Fruit fly (Drosophila melanogaster) whole organism, prepupa: ENCODE results near the gene CG18649.

ENCODE experiments used
- Blimp-1 ChIP-seq: fragments of 200-800 bp; sonication (Bioruptor generic); optimal IDR thresholded peaks from 3 replicates; lab custom pipeline; 2017; ENCODE audit warnings: missing biosample characterization, missing genetic modification characterization, mild to moderate bottlenecking, moderate library complexity, missing genetic modification reagents
- CG10631 ChIP-seq: fragments of 200-800 bp; sonication (Bioruptor generic); optimal IDR thresholded peaks from 2 replicates; lab custom pipeline; 2016; ENCODE audit warnings: missing biosample characterization, missing genetic modification characterization
- CG10669 ChIP-seq: fragments of 200-800 bp; sonication (Bioruptor generic); optimal IDR thresholded peaks from 3 replicates; lab custom pipeline; 2018; ENCODE audit warnings: missing biosample characterization, mild to moderate bottlenecking, missing genetic modification characterization, moderate library complexity
- CG11294 ChIP-seq: fragments of 200-800 bp; sonication (Bioruptor generic); IDR thresholded peaks from 2 replicates; pipeline ENCODE4 v1.3.6; 2022; ENCODE audit warnings: missing biosample characterization, missing genetic modification characterization
- CG11762 ChIP-seq: fragments of 200-800 bp; sonication (Bioruptor generic); optimal IDR thresholded peaks from 3 replicates; lab custom pipeline; 2016; ENCODE audit warnings: missing biosample characterization, missing genetic modification characterization; ENCODE audit not compliant: insufficient read depth
- CG11902 ChIP-seq: fragments of 200-800 bp; sonication (Bioruptor generic); optimal IDR thresholded peaks from 3 replicates; lab custom pipeline; 2016; ENCODE audit warnings: missing biosample characterization, missing genetic modification characterization
- CG15336 ChIP-seq: fragments of 200-800 bp; sonication (Bioruptor generic); IDR thresholded peaks from 2 replicates; pipeline ENCODE4 v1.3.6; 2022; ENCODE audit warnings: missing biosample characterization, missing genetic modification characterization
- CG1621 ChIP-seq: fragments of 200-800 bp; sonication (Bioruptor generic); optimal IDR thresholded peaks from 3 replicates; lab custom pipeline; 2018; ENCODE audit warnings: missing biosample characterization, mild to moderate bottlenecking, missing genetic modification characterization
- CG16779 ChIP-seq: fragments of 200-800 bp; sonication (Bioruptor generic); optimal IDR thresholded peaks from 3 replicates; lab custom pipeline; 2017; ENCODE audit warnings: missing biosample characterization, mild to moderate bottlenecking, missing genetic modification characterization
- CG3032 ChIP-seq: fragments of 200-800 bp; optimal IDR thresholded peaks from 2 replicates; lab custom pipeline; 2019; ENCODE audit warnings: missing biosample characterization, mild to moderate bottlenecking, missing genetic modification characterization, moderate library complexity
- CG31627 ChIP-seq: fragments of 200-800 bp; sonication (Bioruptor generic); optimal IDR thresholded peaks from 3 replicates; lab custom pipeline; 2016; ENCODE audit warnings: missing biosample characterization, missing genetic modification characterization
- CG34406 ChIP-seq: fragments of 200-800 bp; sonication (Bioruptor generic); optimal IDR thresholded peaks from 3 replicates; lab custom pipeline; 2016; ENCODE audit warnings: missing biosample characterization, missing genetic modification characterization
- CG3919 ChIP-seq: fragments of 200-800 bp; sonication (Bioruptor generic); optimal IDR thresholded peaks from 3 replicates; lab custom pipeline; 2016; ENCODE audit warnings: missing biosample characterization, missing genetic modification characterization
- CG4318 ChIP-seq: fragments of 200-800 bp; sonication (Bioruptor generic); optimal IDR thresholded peaks from 3 replicates; lab custom pipeline; 2017; ENCODE audit warnings: missing biosample characterization, mild to moderate bottlenecking, missing genetic modification characterization
- CG6163 ChIP-seq: fragments of 200-800 bp; sonication (Bioruptor generic); IDR thresholded peaks from 3 replicates; pipeline ENCODE4 v1.3.6; 2022; ENCODE audit warnings: missing biosample characterization, missing genetic modification characterization
- CG6276 ChIP-seq: fragments of 200-800 bp; sonication (Bioruptor generic); optimal IDR thresholded peaks from 2 replicates; lab custom pipeline; 2017; ENCODE audit warnings: missing biosample characterization, mild to moderate bottlenecking, missing genetic modification characterization
- CG6808 ChIP-seq: fragments of 200-800 bp; sonication (Bioruptor generic); optimal IDR thresholded peaks from 3 replicates; lab custom pipeline; 2017; ENCODE audit warnings: missing biosample characterization, missing genetic modification characterization, mild to moderate bottlenecking, moderate library complexity, missing genetic modification reagents
- CG6854 ChIP-seq: fragments of 200-800 bp; sonication (Bioruptor generic); optimal IDR thresholded peaks from 2 replicates; lab custom pipeline; 2017; ENCODE audit warnings: missing biosample characterization, mild to moderate bottlenecking, missing genetic modification characterization
- CG8319 ChIP-seq: fragments of 200-800 bp; sonication (Bioruptor generic); optimal IDR thresholded peaks from 3 replicates; lab custom pipeline; 2016; ENCODE audit warnings: missing biosample characterization, missing genetic modification characterization
- CG9139 ChIP-seq: fragments of 200-800 bp; sonication (Bioruptor generic); optimal IDR thresholded peaks from 3 replicates; lab custom pipeline; 2017; ENCODE audit warnings: missing biosample characterization, mild to moderate bottlenecking, missing genetic modification characterization
- Eip75B ChIP-seq: fragments of 200-800 bp; sonication (Bioruptor generic); optimal IDR thresholded peaks from 3 replicates; lab custom pipeline; 2016; ENCODE audit warnings: missing biosample characterization, missing genetic modification characterization
- Eip78C ChIP-seq: fragments of 200-800 bp; sonication (Bioruptor generic); peaks from one replicate; lab custom pipeline; 2016; ENCODE audit warnings: missing biosample characterization, missing genetic modification characterization
- Eip93F ChIP-seq: fragments of 200-800 bp; sonication (Bioruptor generic); optimal IDR thresholded peaks from 2 replicates; lab custom pipeline; 2016; ENCODE audit warnings: missing biosample characterization, mild to moderate bottlenecking, missing genetic modification characterization
- Ets21C ChIP-seq: fragments of 200-800 bp; sonication (Bioruptor generic); optimal IDR thresholded peaks from 3 replicates; lab custom pipeline; 2016; ENCODE audit warnings: missing biosample characterization, missing genetic modification characterization
- Ets96B ChIP-seq: fragments of 200-800 bp; optimal IDR thresholded peaks from 2 replicates; lab custom pipeline; 2019; ENCODE audit warnings: missing biosample characterization, mild to moderate bottlenecking, missing genetic modification characterization, moderate library complexity
- Hr38 ChIP-seq: sonication (Bioruptor generic); optimal IDR thresholded peaks from 2 replicates; lab custom pipeline; 2016; ENCODE audit warnings: missing biosample characterization, missing genetic modification characterization
- Hr39 ChIP-seq: fragments of 200-800 bp; sonication (Bioruptor generic); optimal IDR thresholded peaks from 2 replicates; lab custom pipeline; 2016; ENCODE audit warnings: missing biosample characterization, missing genetic modification characterization
- Hr4 ChIP-seq: fragments of 200-800 bp; sonication (Bioruptor generic); optimal IDR thresholded peaks from 3 replicates; lab custom pipeline; 2016; ENCODE audit warnings: missing biosample characterization, missing genetic modification characterization
- Lpt ChIP-seq: fragments of 200-800 bp; sonication (Bioruptor generic); optimal IDR thresholded peaks from 3 replicates; lab custom pipeline; 2016; ENCODE audit warnings: missing biosample characterization, missing genetic modification characterization
- OdsH ChIP-seq: fragments of 200-800 bp; sonication (Bioruptor generic); optimal IDR thresholded peaks from 3 replicates; lab custom pipeline; 2016; ENCODE audit warnings: missing biosample characterization, missing genetic modification characterization
- Smox ChIP-seq: fragments of 200-800 bp; sonication (Bioruptor generic); optimal IDR thresholded peaks from 3 replicates; lab custom pipeline; 2016; ENCODE audit warnings: missing biosample characterization, missing genetic modification characterization
- Sox102F ChIP-seq: fragments of 200-800 bp; sonication (Bioruptor generic); optimal IDR thresholded peaks from 2 replicates; lab custom pipeline; 2016; ENCODE audit warnings: missing biosample characterization, mild to moderate bottlenecking, missing genetic modification characterization
- Sox14 ChIP-seq: fragments of 200-800 bp; sonication (Bioruptor generic); optimal IDR thresholded peaks from 3 replicates; lab custom pipeline; 2016; ENCODE audit warnings: missing biosample characterization, missing genetic modification characterization
- Sox15 ChIP-seq: fragments of 200-800 bp; sonication (Bioruptor generic); optimal IDR thresholded peaks from 3 replicates; lab custom pipeline; 2016; ENCODE audit warnings: missing biosample characterization, missing genetic modification characterization
- achi ChIP-seq: fragments of 200-800 bp; sonication (Bioruptor generic); optimal IDR thresholded peaks from 3 replicates; lab custom pipeline; 2016; ENCODE audit warnings: missing biosample characterization, missing genetic modification characterization
- acj6 ChIP-seq: fragments of 200-800 bp; sonication (Bioruptor generic); optimal IDR thresholded peaks from 3 replicates; lab custom pipeline; 2016; ENCODE audit warnings: missing biosample characterization, missing genetic modification characterization
- dac ChIP-seq: fragments of 200-800 bp; sonication (Bioruptor generic); optimal IDR thresholded peaks from 2 replicates; lab custom pipeline; 2017; ENCODE audit warnings: missing biosample characterization, mild to moderate bottlenecking, missing genetic modification characterization
- dsx ChIP-seq: fragments of 200-800 bp; optimal IDR thresholded peaks from 3 replicates; lab custom pipeline; 2019; ENCODE audit warnings: missing biosample characterization, mild to moderate bottlenecking, missing genetic modification characterization, moderate library complexity; ENCODE audit not compliant: poor library complexity, severe bottlenecking
- eg ChIP-seq: fragments of 200-800 bp; sonication (Bioruptor generic); IDR thresholded peaks from 3 replicates; pipeline ENCODE4 v1.3.6; 2022; ENCODE audit warnings: missing biosample characterization, missing genetic modification characterization
- esn ChIP-seq: fragments of 200-800 bp; sonication (Bioruptor generic); optimal IDR thresholded peaks from 2 replicates; lab custom pipeline; 2016; ENCODE audit warnings: missing biosample characterization, mild to moderate bottlenecking, missing genetic modification characterization, moderate library complexity
- fd59A ChIP-seq: fragments of 200-800 bp; sonication (Bioruptor generic); optimal IDR thresholded peaks from 2 replicates; lab custom pipeline; 2017; ENCODE audit warnings: missing biosample characterization, mild to moderate bottlenecking, missing genetic modification characterization, missing genetic modification reagents
- fkh ChIP-seq: fragments of 200-800 bp; sonication (Bioruptor generic); optimal IDR thresholded peaks from 3 replicates; lab custom pipeline; 2017; ENCODE audit warnings: missing biosample characterization, mild to moderate bottlenecking, missing genetic modification characterization, moderate library complexity
- lz ChIP-seq: fragments of 200-800 bp; sonication (Bioruptor generic); optimal IDR thresholded peaks from 3 replicates; lab custom pipeline; 2016; ENCODE audit warnings: missing biosample characterization, missing genetic modification characterization
- net ChIP-seq: fragments of 200-800 bp; sonication (Bioruptor generic); optimal IDR thresholded peaks from 3 replicates; lab custom pipeline; 2016; ENCODE audit warnings: missing biosample characterization, missing genetic modification characterization
- pdm3 ChIP-seq: fragments of 200-800 bp; sonication (Bioruptor generic); optimal IDR thresholded peaks from 3 replicates; lab custom pipeline; 2016; ENCODE audit warnings: missing biosample characterization, missing genetic modification characterization
- salr ChIP-seq, 2 experiments: fragments of 200-800 bp; sonication (Bioruptor generic); optimal IDR thresholded peaks; 3 replicates each; lab custom pipeline; 2016 to 2018; ENCODE audit warnings: missing biosample characterization in 2 of 2, missing genetic modification characterization in 2 of 2, mild to moderate bottlenecking in 1 of 2
- spab ChIP-seq: fragments of 200-800 bp; sonication (Bioruptor generic); optimal IDR thresholded peaks from 2 replicates; lab custom pipeline; 2017; ENCODE audit warnings: missing biosample characterization, mild to moderate bottlenecking, missing genetic modification characterization, missing genetic modification reagents
- svp ChIP-seq: fragments of 200-800 bp; sonication (Bioruptor generic); peaks from one replicate; lab custom pipeline; 2016; ENCODE audit warnings: missing biosample characterization, missing genetic modification characterization
- vri ChIP-seq: fragments of 200-800 bp; sonication (Bioruptor generic); optimal IDR thresholded peaks from 3 replicates; lab custom pipeline; 2016; ENCODE audit warnings: missing biosample characterization, mild to moderate bottlenecking, missing genetic modification characterization

Gene CG18649

dm6 chr3L:15054035-15054434 is at the start of gene CG18649:
CG18649 (minus strand) TSS chr3L:15054135.
- no peak for TF ChIP-seq CG3032 (tag; lab: Kevin White, UChicago)
- TF ChIP-seq fkh (GFP tag; lab: Kevin White, UChicago) = peak; percentile 62

dm6 chr3L:15102669-15103309 is 48.9 kb upstream of the CG18649 start:
- TF ChIP-seq CG15336 = no peak
- TF ChIP-seq acj6 = peak; percentile 27
- TF ChIP-seq lz (GFP tag; lab: Kevin White, UChicago) = no peak
- peak; percentile 17 for TF ChIP-seq Hr39 (GFP tag; lab: Kevin White, UChicago)
- peak; percentile 18 for TF ChIP-seq CG31627 (GFP tag; lab: Kevin White, UChicago)
- 0 out of 3 replicates have a peak, but pooled peaks have one; percentile 47 for TF ChIP-seq eg (GFP tag; lab: Robert Waterston, UW)
- peak; percentile 6 for TF ChIP-seq Sox15 (GFP tag; lab: Kevin White, UChicago)
- TF ChIP-seq CG10631 (GFP tag; lab: Kevin White, UChicago) = peak; percentile 17
- peak; percentile 4 for TF ChIP-seq CG6276 (GFP tag; lab: Kevin White, UChicago)
- TF ChIP-seq pdm3 (GFP tag; lab: Kevin White, UChicago) = no peak
- TF ChIP-seq spab = peak; percentile 28
- TF ChIP-seq Eip93F (GFP tag; lab: Kevin White, UChicago) = no peak
- TF ChIP-seq CG11902 (GFP tag; lab: Kevin White, UChicago) = peak; percentile 8
- TF ChIP-seq Sox14 (GFP tag; lab: Kevin White, UChicago) = no peak
- TF ChIP-seq CG3919 = peak; percentile 48
- TF ChIP-seq CG6854 (GFP tag; lab: Kevin White, UChicago) = peak; percentile 99
- peak; percentile 16 for TF ChIP-seq CG34406
- no peak for TF ChIP-seq CG10669 (GFP tag; lab: Kevin White, UChicago)
- peak; percentile 57 for TF ChIP-seq CG3032 (tag; lab: Kevin White, UChicago)
- TF ChIP-seq Ets21C (GFP tag; lab: Kevin White, UChicago) = no peak
- peak; percentile 57 for TF ChIP-seq Eip78C (GFP tag; lab: Kevin White, UChicago)
- no peak for TF ChIP-seq CG6808
- TF ChIP-seq Hr4 (GFP tag; lab: Kevin White, UChicago) = peak; percentile 7
- peak; percentile 5 for TF ChIP-seq achi (GFP tag; lab: Kevin White, UChicago)
- TF ChIP-seq Lpt (GFP tag; lab: Kevin White, UChicago) = no peak
- no peak for TF ChIP-seq salr (GFP tag; optimal IDR thresholded peaks at IDR 0.05; lab: Kevin White, UChicago)
- TF ChIP-seq CG11762 = no peak
- peak; percentile 18 for TF ChIP-seq CG1621 (tag; lab: Kevin White, UChicago)
- TF ChIP-seq Hr38 (GFP tag; lab: Kevin White, UChicago) = no peak
- no peak for TF ChIP-seq CG8319 (GFP tag; lab: Kevin White, UChicago)
- no peak for TF ChIP-seq CG9139 (GFP tag; lab: Kevin White, UChicago)
- no peak for TF ChIP-seq fd59A (GFP tag; lab: Kevin White, UChicago)
- no peak for TF ChIP-seq Blimp-1 (GFP tag; lab: Kevin White, UChicago)
- TF ChIP-seq CG6163 (GFP tag; lab: Robert Waterston, UW) = peak; percentile 54; the same call in 1 of the 3 replicates
- TF ChIP-seq Eip75B (GFP tag; lab: Kevin White, UChicago) = no peak
- TF ChIP-seq CG11294 (GFP tag; lab: Robert Waterston, UW) = no peak
- TF ChIP-seq dsx (GFP tag; lab: Kevin White, UChicago) = peak; percentile 43
- peak; percentile 46 for TF ChIP-seq svp (GFP tag; lab: Kevin White, UChicago)
- no peak for TF ChIP-seq net
- no peak for TF ChIP-seq vri (GFP tag; lab: Kevin White, UChicago)
- TF ChIP-seq Smox (GFP tag; lab: Kevin White, UChicago) = no peak
- TF ChIP-seq CG4318 (GFP tag; lab: Kevin White, UChicago) = peak; percentile 6
- TF ChIP-seq Ets96B (tag; lab: Kevin White, UChicago) = peak; percentile 40
- no peak for TF ChIP-seq dac (GFP tag; lab: Kevin White, UChicago)
- peak; percentile 22 for TF ChIP-seq OdsH
- no peak for TF ChIP-seq fkh (GFP tag; lab: Kevin White, UChicago)
- TF ChIP-seq esn (GFP tag; lab: Kevin White, UChicago) = no peak
- no peak for TF ChIP-seq CG16779 (tag; lab: Kevin White, UChicago)
- no peak for TF ChIP-seq Sox102F
